Worm (Caenorhabditis elegans) whole organism, L2 larva: ENCODE data around the gene W01G7.4.

Experiments used
- C34F6.9 ChIP-seq: fragments of 150-350 bp; optimal IDR thresholded peaks from 2 replicates; lab custom pipeline; 2014; ENCODE audit warnings: missing biosample characterization, missing genetic modification characterization
- F13H6.1 ChIP-seq: sonication (generic microtip); optimal IDR thresholded peaks from 2 replicates; lab custom pipeline; 2016; ENCODE audit warnings: missing genetic modification characterization, missing compliant biosample characterization
- R02D3.7 ChIP-seq: fragments of 150-350 bp; optimal IDR thresholded peaks from 2 replicates; lab custom pipeline; 2014; ENCODE audit warnings: missing biosample characterization, missing genetic modification characterization
- Y55F3AM.14 ChIP-seq: fragments of 200-800 bp; sonication (Bioruptor generic); optimal IDR thresholded peaks from 2 replicates; lab custom pipeline; 2018; ENCODE audit warnings: mild to moderate bottlenecking, missing genetic modification characterization, missing compliant biosample characterization
- ZK546.5 ChIP-seq: sonication (generic microtip); optimal IDR thresholded peaks from 2 replicates; lab custom pipeline; 2017; ENCODE audit warnings: missing biosample characterization, missing genetic modification characterization
- alr-1 ChIP-seq: fragments of 150-350 bp; optimal IDR thresholded peaks from 2 replicates; lab custom pipeline; 2014; ENCODE audit warnings: missing biosample characterization, missing genetic modification characterization
- aly-2 ChIP-seq: fragments of 150-350 bp; optimal IDR thresholded peaks from 2 replicates; lab custom pipeline; 2014; ENCODE audit warnings: missing biosample characterization, missing genetic modification characterization
- ama-1 ChIP-seq: fragments of 150-350 bp; optimal IDR thresholded peaks from 2 replicates; lab custom pipeline; 2018; ENCODE audit warnings: inconsistent platforms
- ceh-16 ChIP-seq: fragments of 150-350 bp; optimal IDR thresholded peaks from 2 replicates; lab custom pipeline; 2014; ENCODE audit warnings: missing biosample characterization, missing genetic modification characterization
- ceh-82 ChIP-seq: fragments of 150-350 bp; optimal IDR thresholded peaks from 2 replicates; lab custom pipeline; 2014; ENCODE audit warnings: missing biosample characterization, missing genetic modification characterization
- crh-2 ChIP-seq: sonication (generic microtip); optimal IDR thresholded peaks from 2 replicates; lab custom pipeline; 2017; ENCODE audit warnings: missing biosample characterization, missing genetic modification characterization
- dmd-4 ChIP-seq: sonication (generic microtip); optimal IDR thresholded peaks from 2 replicates; lab custom pipeline; 2017; ENCODE audit warnings: missing biosample characterization, missing genetic modification characterization
- egl-27 ChIP-seq: sonication (generic microtip); optimal IDR thresholded peaks from 3 replicates; lab custom pipeline; 2017; ENCODE audit warnings: missing biosample characterization, missing genetic modification reagents, missing genetic modification characterization
- elt-1 ChIP-seq: fragments of 150-350 bp; optimal IDR thresholded peaks from 2 replicates; lab custom pipeline; 2014; ENCODE audit warnings: missing biosample characterization, missing genetic modification characterization
- elt-3 ChIP-seq: sonication (generic microtip); optimal IDR thresholded peaks from 2 replicates; lab custom pipeline; 2017; ENCODE audit warnings: missing biosample characterization, missing genetic modification characterization
- fos-1 ChIP-seq: fragments of 150-350 bp; optimal IDR thresholded peaks from 2 replicates; lab custom pipeline; 2014; ENCODE audit warnings: missing biosample characterization, missing genetic modification characterization
- gmeb-1 ChIP-seq: fragments of 150-350 bp; optimal IDR thresholded peaks from 2 replicates; lab custom pipeline; 2014; ENCODE audit warnings: missing biosample characterization, missing genetic modification characterization
- lin-11 ChIP-seq: fragments of 150-350 bp; sonication (generic microtip); optimal IDR thresholded peaks from 2 replicates; lab custom pipeline; 2014; ENCODE audit warnings: missing biosample characterization, missing genetic modification characterization, inconsistent platforms, mixed read lengths
- lin-13 ChIP-seq: fragments of 150-350 bp; optimal IDR thresholded peaks from 2 replicates; lab custom pipeline; 2014; ENCODE audit warnings: missing biosample characterization, missing genetic modification reagents, missing genetic modification characterization
- lin-39 ChIP-seq: fragments of 150-350 bp; optimal IDR thresholded peaks from 2 replicates; lab custom pipeline; 2014; ENCODE audit warnings: missing biosample characterization, missing genetic modification reagents, missing genetic modification characterization
- lsy-2 ChIP-seq, 2 experiments: fragments of 150-350 bp in 1 of 2; sonication (generic microtip) in 1 of 2; optimal IDR thresholded peaks; 2 replicates each; lab custom pipeline; 2014 to 2017; ENCODE audit warnings: missing biosample characterization in 2 of 2, missing genetic modification characterization in 2 of 2
- mab-5 ChIP-seq: fragments of 150-350 bp; optimal IDR thresholded peaks from 2 replicates; lab custom pipeline; 2014; ENCODE audit warnings: missing biosample characterization, missing genetic modification characterization
- mbf-1 ChIP-seq: sonication (generic microtip); optimal IDR thresholded peaks from 2 replicates; lab custom pipeline; 2017; ENCODE audit warnings: missing biosample characterization, missing genetic modification characterization
- mdl-1 ChIP-seq, 2 experiments: fragments of 150-350 bp in 1 of 2; sonication (generic microtip) in 1 of 2; optimal IDR thresholded peaks; 2 replicates each; lab custom pipeline; 2017; ENCODE audit warnings: missing biosample characterization in 2 of 2, missing genetic modification characterization in 2 of 2
- nhr-10 ChIP-seq: sonication (generic microtip); optimal IDR thresholded peaks from 2 replicates; lab custom pipeline; 2017; ENCODE audit warnings: missing biosample characterization, missing genetic modification characterization
- nhr-12 ChIP-seq: fragments of 150-350 bp; optimal IDR thresholded peaks from 2 replicates; lab custom pipeline; 2014; ENCODE audit warnings: missing biosample characterization, missing genetic modification characterization
- nhr-129 ChIP-seq: fragments of 150-350 bp; optimal IDR thresholded peaks from 2 replicates; lab custom pipeline; 2014; ENCODE audit warnings: missing biosample characterization, missing genetic modification characterization
- nhr-21 ChIP-seq: fragments of 150-350 bp; optimal IDR thresholded peaks from 2 replicates; lab custom pipeline; 2014; ENCODE audit warnings: missing biosample characterization, missing genetic modification characterization
- nhr-23 ChIP-seq: fragments of 150-350 bp; optimal IDR thresholded peaks from 2 replicates; lab custom pipeline; 2014; ENCODE audit warnings: missing biosample characterization, missing genetic modification reagents, missing genetic modification characterization
- nhr-237 ChIP-seq: fragments of 150-350 bp; optimal IDR thresholded peaks from 2 replicates; lab custom pipeline; 2014; ENCODE audit warnings: missing biosample characterization, missing genetic modification characterization
- nhr-25 ChIP-seq: fragments of 150-350 bp; sonication (generic microtip); optimal IDR thresholded peaks from 3 replicates; lab custom pipeline; 2014; ENCODE audit warnings: missing biosample characterization, missing genetic modification characterization
- nhr-6 ChIP-seq: fragments of 150-350 bp; optimal IDR thresholded peaks from 2 replicates; lab custom pipeline; 2014; ENCODE audit warnings: missing biosample characterization, missing genetic modification characterization
- nhr-77 ChIP-seq: fragments of 150-350 bp; optimal IDR thresholded peaks from 2 replicates; lab custom pipeline; 2014; ENCODE audit warnings: missing biosample characterization, missing genetic modification characterization
- peb-1 ChIP-seq: fragments of 150-350 bp; optimal IDR thresholded peaks from 2 replicates; lab custom pipeline; 2014; ENCODE audit warnings: missing biosample characterization, missing genetic modification characterization
- sem-4 ChIP-seq: fragments of 150-350 bp; optimal IDR thresholded peaks from 2 replicates; lab custom pipeline; 2014; ENCODE audit warnings: missing biosample characterization, missing genetic modification reagents, missing genetic modification characterization
- skn-1 ChIP-seq: sonication (generic microtip); optimal IDR thresholded peaks from 2 replicates; lab custom pipeline; 2017; ENCODE audit warnings: missing biosample characterization, missing genetic modification characterization
- sma-3 ChIP-seq: sonication (generic microtip); optimal IDR thresholded peaks from 2 replicates; lab custom pipeline; 2016; ENCODE audit warnings: missing genetic modification reagents, missing genetic modification characterization, missing compliant biosample characterization
- sma-9 ChIP-seq, 2 experiments: fragments of 150-350 bp in 1 of 2; sonication (generic microtip) in 1 of 2; optimal IDR thresholded peaks; 2 replicates each; lab custom pipeline; 2014 to 2016; ENCODE audit warnings: missing genetic modification characterization in 2 of 2, mild to moderate bottlenecking in 1 of 2, missing biosample characterization in 1 of 2, missing compliant biosample characterization in 1 of 2, missing genetic modification reagents in 1 of 2, moderate library complexity in 1 of 2
- snpc-4 ChIP-seq: fragments of 150-350 bp; optimal IDR thresholded peaks from 2 replicates; lab custom pipeline; 2014; ENCODE audit warnings: missing biosample characterization, missing genetic modification characterization
- unc-39 ChIP-seq: fragments of 150-350 bp; optimal IDR thresholded peaks from 2 replicates; lab custom pipeline; 2014; ENCODE audit warnings: missing biosample characterization, missing genetic modification characterization
- unc-62 ChIP-seq: fragments of 150-350 bp; optimal IDR thresholded peaks from 2 replicates; lab custom pipeline; 2014; ENCODE audit warnings: missing biosample characterization, missing genetic modification reagents, missing genetic modification characterization
- zag-1 ChIP-seq: fragments of 150-350 bp; optimal IDR thresholded peaks from 2 replicates; lab custom pipeline; 2014; ENCODE audit warnings: missing biosample characterization, missing genetic modification characterization
- ztf-1 ChIP-seq: fragments of 200-800 bp; sonication (Bioruptor generic); conservative IDR thresholded peaks from 2 replicates; pipeline ENCODE4 v1.3.6; 2022; ENCODE audit warnings: missing genetic modification characterization, missing compliant biosample characterization
- ztf-11 ChIP-seq: sonication (generic microtip); optimal IDR thresholded peaks from 2 replicates; lab custom pipeline; 2017; ENCODE audit warnings: missing biosample characterization, missing genetic modification characterization
- ztf-4 ChIP-seq: fragments of 150-350 bp; optimal IDR thresholded peaks from 2 replicates; lab custom pipeline; 2014; ENCODE audit warnings: missing biosample characterization, missing genetic modification characterization

The W01G7.4 gene

DNA sequence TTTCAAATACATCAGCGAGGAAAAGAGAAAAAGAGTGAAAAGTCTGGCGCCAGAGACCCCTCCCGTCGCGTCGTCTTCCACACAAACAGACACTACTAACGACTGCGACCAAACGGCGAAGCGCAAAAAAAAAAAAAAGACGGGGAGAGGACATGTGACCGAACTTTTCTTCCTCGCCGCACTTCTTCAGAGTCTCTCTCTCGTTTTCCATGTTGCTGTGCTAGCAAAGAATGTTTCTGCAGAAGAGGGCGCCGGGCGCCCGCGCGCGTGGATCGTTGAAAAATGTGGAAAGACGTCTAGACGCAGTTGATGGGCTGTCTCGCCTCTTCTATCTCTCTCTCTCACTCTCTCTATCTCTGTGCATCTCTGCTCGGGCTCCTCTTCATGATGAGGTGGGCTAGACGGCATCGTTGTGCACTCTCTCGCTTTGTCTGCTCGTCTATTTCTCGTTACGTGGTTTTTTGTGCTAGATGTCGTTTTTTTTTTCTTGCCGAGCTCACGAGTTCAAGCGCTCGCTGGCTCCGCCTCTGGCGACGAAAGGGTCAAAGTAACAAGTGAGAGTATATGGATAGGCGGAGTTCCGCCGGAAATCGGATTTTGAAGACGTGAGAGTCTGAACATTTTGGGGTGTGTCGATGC, 20.2 kb upstream of the W01G7.4 start (continued):
- peak; percentile 84 for TF ChIP-seq nhr-77
- peak; percentile 80 for TF ChIP-seq nhr-25 (tag; lab: Kevin White, UChicago)
- TF ChIP-seq sma-3 (GFP tag; lab: Kevin White, UChicago), result peak; percentile 85
- peak; percentile 87 for TF ChIP-seq ztf-4 (tag; lab: Kevin White, UChicago)
- peak; percentile 96 for TF ChIP-seq Y55F3AM.14 (GFP tag; lab: Kevin White, UChicago)
- TF ChIP-seq F13H6.1, result peak; percentile 98
- peak; percentile 89 for TF ChIP-seq egl-27
- peak; percentile 0 for TF ChIP-seq R02D3.7 (tag; lab: Kevin White, UChicago)
- TF ChIP-seq zag-1 (tag; lab: Kevin White, UChicago), result peak; percentile 92
- TF ChIP-seq ztf-1 (GFP tag; lab: Robert Waterston, UW), result no peak

DNA sequence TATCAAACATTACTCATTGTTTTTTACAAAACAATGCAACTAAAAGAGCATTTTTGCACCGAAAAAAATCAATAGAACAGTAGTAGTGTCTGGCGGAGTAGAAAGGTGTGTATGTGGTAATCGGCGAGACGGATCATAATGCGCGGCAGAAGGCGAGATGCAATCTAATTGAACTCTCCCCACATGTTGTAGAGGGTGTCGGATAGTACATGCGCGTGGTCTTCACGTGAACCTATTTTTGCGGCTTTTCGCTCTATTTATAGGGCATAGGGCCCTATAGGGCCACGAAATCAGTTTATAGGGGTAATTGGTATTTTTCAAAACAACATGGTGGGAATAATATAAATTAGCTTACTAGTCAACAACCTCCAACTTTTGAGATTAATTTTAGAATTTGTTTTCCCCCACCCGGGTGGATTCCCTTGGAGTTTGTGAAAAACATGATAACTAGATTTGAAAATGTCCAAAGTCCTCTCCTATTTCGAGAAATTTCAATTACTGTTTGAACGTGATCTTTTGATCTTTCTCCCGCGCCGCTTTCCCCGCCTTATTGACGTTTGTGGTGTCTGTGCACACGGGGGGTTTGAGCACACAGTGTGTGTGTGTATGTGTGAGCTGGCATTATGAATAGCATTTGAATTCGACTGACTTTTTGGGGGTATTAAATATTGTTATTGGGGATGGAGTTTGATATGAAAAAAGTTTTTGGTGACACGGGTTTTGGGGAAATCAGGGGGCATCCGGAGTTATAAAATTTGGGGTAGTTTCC, 17.5 kb upstream of the W01G7.4 start:
- no peak for TF ChIP-seq nhr-237 (tag; lab: Kevin White, UChicago)
- TF ChIP-seq nhr-21 (tag; lab: Kevin White, UChicago), result peak; percentile 16
- TF ChIP-seq sma-9 (GFP tag; optimal IDR thresholded peaks at IDR 0.05; lab: Kevin White, UChicago), result peak; percentile 78
- TF ChIP-seq sma-9 (tag; optimal IDR thresholded peaks at IDR 0.05; lab: Kevin White, UChicago), result no peak
- TF ChIP-seq mbf-1 (tag; lab: Kevin White, UChicago), result no peak
- TF ChIP-seq peb-1 (tag; lab: Kevin White, UChicago), result no peak
- TF ChIP-seq mab-5 (tag; lab: Kevin White, UChicago), result no peak
- no peak for TF ChIP-seq aly-2 (tag; lab: Kevin White, UChicago)
- TF ChIP-seq C34F6.9, result no peak
- peak; percentile 2 for TF ChIP-seq nhr-129
- no peak for TF ChIP-seq lsy-2 (tag; optimal IDR thresholded peaks at IDR 0.05; lab: Kevin White, UChicago)
- no peak for TF ChIP-seq ceh-16 (tag; lab: Kevin White, UChicago)
- TF ChIP-seq zag-1 (tag; lab: Kevin White, UChicago), result no peak
- TF ChIP-seq lin-39 (tag; lab: Kevin White, UChicago), result no peak
- TF ChIP-seq ZK546.5, result no peak
- no peak for TF ChIP-seq snpc-4
- TF ChIP-seq sma-3 (GFP tag; lab: Kevin White, UChicago), result no peak
- no peak for TF ChIP-seq unc-39 (tag; lab: Kevin White, UChicago)
- TF ChIP-seq lin-13 (GFP tag; lab: Kevin White, UChicago), result no peak
- TF ChIP-seq Y55F3AM.14 (GFP tag; lab: Kevin White, UChicago), result no peak
- TF ChIP-seq crh-2 (tag; lab: Kevin White, UChicago), result peak; percentile 47
- TF ChIP-seq fos-1, result peak; percentile 53
- peak; percentile 48 for TF ChIP-seq F13H6.1
- no peak for TF ChIP-seq ztf-11 (tag; lab: Kevin White, UChicago)

DNA sequence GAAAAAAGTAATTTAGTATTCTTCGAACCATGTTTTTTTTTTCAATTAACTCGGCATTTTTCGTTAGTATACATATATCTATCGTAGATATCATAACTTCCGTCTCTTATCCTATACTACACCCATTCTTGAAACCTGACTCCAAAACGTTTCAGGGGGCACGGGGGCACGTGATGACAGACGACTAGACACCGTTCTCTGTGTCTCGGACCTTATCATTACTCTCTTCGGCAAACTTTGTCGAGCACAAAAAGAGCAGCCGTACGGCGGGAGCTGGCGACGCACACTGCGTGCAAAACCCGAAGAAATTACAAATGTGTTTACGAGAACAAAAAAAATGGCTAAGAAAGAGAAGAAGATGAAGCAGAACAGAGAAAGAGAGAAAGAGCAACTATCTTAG, 16.3 kb upstream of the W01G7.4 start:
- TF ChIP-seq dmd-4 (no peak), nhr-6 (peak; percentile 3), nhr-12 (tag; lab: Kevin White, UChicago) (no peak), mbf-1 (tag; lab: Kevin White, UChicago) (no peak), gmeb-1 (peak; percentile 20), crh-2 (tag; lab: Kevin White, UChicago) (peak; percentile 80), sma-3 (GFP tag; lab: Kevin White, UChicago) (peak; percentile 25), lin-11 (tag; lab: Kevin White, UChicago) (peak; percentile 75), peb-1 (tag; lab: Kevin White, UChicago) (no peak), ama-1 (lab: Kevin White, UChicago) (peak; percentile 38), ztf-4 (tag; lab: Kevin White, UChicago) (peak; percentile 51), F13H6.1 (peak; percentile 92), nhr-237 (tag; lab: Kevin White, UChicago) (no peak), ceh-16 (tag; lab: Kevin White, UChicago) (no peak), elt-1 (tag; lab: Kevin White, UChicago) (no peak), nhr-23 (tag; lab: Kevin White, UChicago) (no peak), zag-1 (tag; lab: Kevin White, UChicago) (peak; percentile 53), unc-62 (no peak), ztf-1 (GFP tag; lab: Robert Waterston, UW) (no peak), skn-1 (no peak), lin-39 (tag; lab: Kevin White, UChicago) (no peak), elt-3 (tag; lab: Kevin White, UChicago) (no peak), alr-1 (tag; lab: Kevin White, UChicago) (no peak), sma-9 (GFP tag; optimal IDR thresholded peaks at IDR 0.05; lab: Kevin White, UChicago) (peak; percentile 87), sma-9 (tag; optimal IDR thresholded peaks at IDR 0.05; lab: Kevin White, UChicago) (no peak), Y55F3AM.14 (GFP tag; lab: Kevin White, UChicago) (peak; percentile 22), nhr-10 (tag; lab: Kevin White, UChicago) (no peak), ceh-82 (no peak), mdl-1 (tag; optimal IDR thresholded peaks at IDR 0.05; lab: Kevin White, UChicago) (peak; percentile 85 to 87), mab-5 (tag; lab: Kevin White, UChicago) (no peak), nhr-129 (peak; percentile 90), egl-27 (peak; percentile 14), lsy-2 (tag; optimal IDR thresholded peaks at IDR 0.05; lab: Kevin White, UChicago) (peak in 1 of 2 experiments; percentile 81), fos-1 (peak; percentile 61), sem-4 (peak; percentile 62), nhr-77 (no peak)
